Worm (Caenorhabditis elegans): Measurements from ENCODE around the gene K01D12.5.

K01D12.5 gene

DNA sequence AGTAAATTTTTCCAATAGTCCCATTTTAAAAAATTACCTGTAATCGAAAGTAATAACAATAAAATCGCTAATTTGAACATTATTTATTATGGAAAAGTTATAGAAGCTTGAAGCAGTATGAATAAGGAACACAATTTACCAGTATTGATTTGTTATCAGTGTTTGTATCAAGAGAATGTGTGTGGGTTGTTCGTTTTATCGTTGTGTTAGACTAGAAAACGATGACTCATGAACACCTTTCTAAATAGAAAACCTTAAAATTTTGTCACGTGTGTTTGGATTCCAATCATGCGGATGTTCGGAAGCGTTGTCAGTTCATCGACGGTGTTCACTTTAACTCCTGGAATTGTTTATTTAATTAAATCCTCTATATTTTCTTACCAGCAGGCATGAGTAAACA lies 34.5 kb downstream of the K01D12.5 start, which contains the start of gene C54D10.13:
C54D10.13 (minus strand) TSS at position 179 of the 400 bp plus-strand sequence.
- TF ChIP-seq tbx-8 (GFP tag; optimal IDR thresholded peaks at IDR 0.05) (no peak), nhr-76 (tag; optimal IDR thresholded peaks at IDR 0.05) (no peak), nhr-2 (tag; optimal IDR thresholded peaks at IDR 0.05) (no peak), ztf-11 (tag; optimal IDR thresholded peaks at IDR 0.05) (no peak)

DNA sequence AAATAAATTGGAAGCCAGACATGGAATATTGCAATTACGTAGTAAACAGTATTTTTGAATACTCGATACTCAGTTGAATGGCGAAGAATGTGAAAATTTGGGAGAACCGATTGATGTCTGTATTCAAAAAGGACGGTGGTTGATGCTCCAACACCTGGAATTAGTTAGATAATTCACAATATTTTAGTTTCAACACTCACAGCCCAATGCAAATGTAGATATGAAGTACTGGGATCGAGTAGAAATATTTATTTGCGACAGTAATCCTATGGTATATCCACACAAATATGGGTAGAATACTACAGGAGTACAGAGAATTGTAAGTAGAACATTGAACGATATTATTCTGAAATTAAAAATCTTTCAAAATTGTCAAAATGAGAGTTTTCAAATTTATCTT lies 35.5 kb downstream of the K01D12.5 start:
- no peak for TF ChIP-seq ceh-43 (GFP tag; optimal IDR thresholded peaks at IDR 0.05)
- TF ChIP-seq lsy-2 (tag; optimal IDR thresholded peaks at IDR 0.05): no peak
- TF ChIP-seq pha-4 (tag; optimal IDR thresholded peaks at IDR 0.05): no peak
- TF ChIP-seq unc-62 (GFP tag; optimal IDR thresholded peaks at IDR 0.05): no peak
- no peak for TF ChIP-seq ces-1 (GFP tag; optimal IDR thresholded peaks at IDR 0.05)
- TF ChIP-seq bed-3 (GFP tag; optimal IDR thresholded peaks at IDR 0.05): no peak
- no peak for TF ChIP-seq mls-2 (tag; optimal IDR thresholded peaks at IDR 0.05)
- TF ChIP-seq sptf-1 (tag; optimal IDR thresholded peaks at IDR 0.05): no peak
- no peak for TF ChIP-seq elt-3 (tag; optimal IDR thresholded peaks at IDR 0.05)
- no peak for TF ChIP-seq drap-1 (GFP tag; optimal IDR thresholded peaks at IDR 0.05)
- no peak for TF ChIP-seq nhr-28 (tag; optimal IDR thresholded peaks at IDR 0.05)
- TF ChIP-seq nhr-237 (tag; optimal IDR thresholded peaks at IDR 0.05): no peak
- TF ChIP-seq unc-120 (tag; optimal IDR thresholded peaks at IDR 0.05; ENCODE audit: poor library complexity, severe bottlenecking): no peak
- TF ChIP-seq tbx-8 (GFP tag; optimal IDR thresholded peaks at IDR 0.05): no peak
- no peak for TF ChIP-seq nhr-2 (tag; optimal IDR thresholded peaks at IDR 0.05)
- no peak for TF ChIP-seq ztf-11 (tag; optimal IDR thresholded peaks at IDR 0.05)
- TF ChIP-seq snpc-4 (tag; optimal IDR thresholded peaks at IDR 0.05): no peak

- TF ChIP-seq flh-1 (GFP tag; optimal IDR thresholded peaks at IDR 0.05) (no peak), nhr-76 (tag; optimal IDR thresholded peaks at IDR 0.05) (no peak), bed-3 (GFP tag; optimal IDR thresholded peaks at IDR 0.05) (no peak), ceh-39 (tag; optimal IDR thresholded peaks at IDR 0.05) (no peak), lsy-2 (tag; optimal IDR thresholded peaks at IDR 0.05) (no peak), ham-2 (GFP tag; optimal IDR thresholded peaks at IDR 0.05) (no peak)
Measured at ce11 chrV:12433717-12434116, 36.1 kb downstream of the K01D12.5 start, which contains the start of gene srh-25. TSS of gene srh-25 (minus strand) at chrV:12433817.

- TF ChIP-seq ces-1 (GFP tag; optimal IDR thresholded peaks at IDR 0.05) (no peak), bed-3 (GFP tag; optimal IDR thresholded peaks at IDR 0.05) (no peak), sem-2 (GFP tag; optimal IDR thresholded peaks at IDR 0.05) (no peak), lin-32 (GFP tag; optimal IDR thresholded peaks at IDR 0.05) (no peak), mab-5 (tag; optimal IDR thresholded peaks at IDR 0.05) (no peak), lin-13 (tag; optimal IDR thresholded peaks at IDR 0.05) (no peak), nhr-237 (tag; optimal IDR thresholded peaks at IDR 0.05) (no peak), elt-3 (tag; optimal IDR thresholded peaks at IDR 0.05) (no peak), sptf-1 (tag; optimal IDR thresholded peaks at IDR 0.05) (no peak), mep-1 (tag; optimal IDR thresholded peaks at IDR 0.05) (no peak), tbx-8 (GFP tag; optimal IDR thresholded peaks at IDR 0.05) (no peak), mls-2 (tag; optimal IDR thresholded peaks at IDR 0.05) (no peak), ham-2 (GFP tag; optimal IDR thresholded peaks at IDR 0.05) (no peak), cnd-1 (tag; optimal IDR thresholded peaks at IDR 0.05) (no peak), nhr-28 (tag; optimal IDR thresholded peaks at IDR 0.05) (no peak), nhr-12 (tag; optimal IDR thresholded peaks at IDR 0.05) (no peak), snpc-4 (tag; optimal IDR thresholded peaks at IDR 0.05) (no peak), unc-39 (tag; optimal IDR thresholded peaks at IDR 0.05) (no peak)
Measured at ce11 chrV:12441420-12441819, 43.8 kb downstream of the K01D12.5 start, which contains the start of gene pals-37. TSS of gene pals-37 (minus strand) at chrV:12441520.

- no peak for TF ChIP-seq mep-1 (tag; optimal IDR thresholded peaks at IDR 0.05)
- no peak for TF ChIP-seq nhr-12 (tag; optimal IDR thresholded peaks at IDR 0.05)
- no peak for TF ChIP-seq sem-2 (GFP tag; optimal IDR thresholded peaks at IDR 0.05)
- TF ChIP-seq ces-1 (GFP tag; optimal IDR thresholded peaks at IDR 0.05): no peak
- TF ChIP-seq nhr-76 (tag; optimal IDR thresholded peaks at IDR 0.05): no peak
- no peak for TF ChIP-seq ceh-43 (GFP tag; optimal IDR thresholded peaks at IDR 0.05)
Measured at ce11 chrV:12443754-12444153, 46.1 kb downstream of the K01D12.5 start, which contains the start of gene pals-39. TSS of gene pals-39 (minus strand) at chrV:12443854.

DNA sequence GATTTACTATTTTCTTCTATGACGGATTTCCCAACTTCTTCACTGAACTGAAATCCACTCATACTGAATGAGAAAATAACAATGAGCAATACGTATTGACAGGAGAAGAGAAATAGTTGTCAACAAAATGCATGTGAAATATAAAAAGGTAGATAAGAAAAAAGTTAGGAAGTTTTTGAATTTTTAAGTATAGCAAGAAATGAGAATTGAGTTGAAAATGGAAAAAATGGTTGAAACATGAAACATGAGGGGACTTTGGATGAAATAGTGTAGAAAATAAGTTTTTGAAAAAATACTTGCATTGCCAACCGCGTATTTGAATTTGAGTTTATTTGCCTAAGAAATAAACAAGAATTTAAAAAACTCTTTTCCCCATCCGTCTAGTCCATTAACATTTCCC lies 49.2 kb downstream of the K01D12.5 start, which contains the start of the genes pals-38 and C54D10.9:
pals-38 (minus strand) TSS at position 101 of the 400 bp plus-strand sequence.
C54D10.9 (plus strand) TSS at position 259 of the 400 bp plus-strand sequence.
- no peak for TF ChIP-seq ceh-43 (GFP tag; optimal IDR thresholded peaks at IDR 0.05)
- no peak for TF ChIP-seq hlh-1 (tag; optimal IDR thresholded peaks at IDR 0.05)
- no peak for TF ChIP-seq bed-3 (GFP tag; optimal IDR thresholded peaks at IDR 0.05)
- no peak for TF ChIP-seq sptf-1 (tag; optimal IDR thresholded peaks at IDR 0.05)
- no peak for TF ChIP-seq mep-1 (tag; optimal IDR thresholded peaks at IDR 0.05)
- no peak for TF ChIP-seq tbx-8 (GFP tag; optimal IDR thresholded peaks at IDR 0.05)
- TF ChIP-seq lin-32 (GFP tag; optimal IDR thresholded peaks at IDR 0.05): no peak
- no peak for TF ChIP-seq cnd-1 (tag; optimal IDR thresholded peaks at IDR 0.05)
- TF ChIP-seq pha-4 (tag; optimal IDR thresholded peaks at IDR 0.05): no peak

Data from whole organism, mixed stage, embryonic.